Fruit fly (Drosophila melanogaster) whole organism, wandering third instar larva: ENCODE results near the gene ttk.

Experiments used
- Hnf4 ChIP-seq: fragments of 200-800 bp; sonication (Bioruptor generic); optimal IDR thresholded peaks from 2 replicates; lab custom pipeline; 2016; ENCODE audit warnings: missing biosample characterization, mild to moderate bottlenecking, missing genetic modification characterization
- Sp1 ChIP-seq: fragments of 200-800 bp; sonication (Bioruptor generic); optimal IDR thresholded peaks from 3 replicates; lab custom pipeline; 2019; ENCODE audit warnings: missing biosample characterization, mild to moderate bottlenecking, missing genetic modification characterization, moderate library complexity
- dl ChIP-seq, 2 experiments: fragments of 175-275, 200-275 bp in 1 of 2; fragments of 200-275 bp in 1 of 2; sonication (Bioruptor generic); optimal IDR thresholded peaks; lab custom pipeline; 2018; ENCODE audit warnings: mild to moderate bottlenecking in 2 of 2, missing biosample characterization in 2 of 2, missing genetic modification characterization in 2 of 2, moderate library complexity in 2 of 2; ENCODE audit not compliant: partially characterized antibody in 2 of 2, insufficient read depth in 1 of 2
- h ChIP-seq: fragments of 200-800 bp; sonication (Bioruptor generic); optimal IDR thresholded peaks from 3 replicates; lab custom pipeline; 2016; ENCODE audit warnings: missing biosample characterization, mild to moderate bottlenecking, missing genetic modification characterization
- pan ChIP-seq: fragments of >200 bp; optimal IDR thresholded peaks from 2 replicates; lab custom pipeline; 2017
- psq ChIP-seq: fragments of 200-800 bp; sonication (Bioruptor generic); optimal IDR thresholded peaks from 3 replicates; lab custom pipeline; 2017; ENCODE audit warnings: missing biosample characterization, mild to moderate bottlenecking, missing genetic modification characterization, moderate library complexity

DNA sequence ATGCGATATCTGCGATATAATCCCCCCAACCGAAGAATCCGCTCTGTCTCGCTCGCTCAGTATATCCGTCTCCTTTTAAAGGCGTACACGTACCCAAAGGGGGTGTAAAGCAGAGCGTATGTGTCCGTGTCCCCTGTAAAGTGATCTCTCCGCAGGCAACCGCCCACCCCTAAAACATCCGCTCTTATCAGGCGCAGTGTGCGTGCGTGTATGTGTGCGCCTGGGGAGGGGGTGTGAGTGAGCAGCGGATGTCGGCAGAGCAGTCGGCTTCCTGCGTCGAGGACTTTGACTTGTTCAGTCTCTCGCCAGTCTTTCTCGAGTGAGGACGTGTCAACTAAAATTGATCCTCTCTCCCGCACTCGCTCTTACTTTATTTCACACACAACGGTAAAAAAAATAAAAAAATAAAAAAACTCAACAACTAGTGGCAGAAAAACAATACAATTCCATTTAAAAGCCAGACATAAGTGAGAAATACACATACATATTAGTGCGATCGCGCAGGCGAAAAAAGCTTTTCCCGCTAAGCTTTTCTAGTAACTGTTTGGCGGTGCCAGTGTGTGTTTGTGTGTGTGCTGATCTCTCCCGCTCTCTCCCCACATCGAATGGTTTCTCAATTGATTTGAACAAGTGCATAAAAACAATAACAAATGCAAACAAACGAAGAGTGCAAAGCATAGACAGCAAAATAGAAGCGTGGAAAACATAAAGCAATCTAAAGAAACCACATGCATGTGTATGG lies 12.0 kb downstream of the ttk start:
- peak; percentile 24 to 32 for TF ChIP-seq dl (GFP tag; optimal IDR thresholded peaks at IDR 0.05; lab: Kevin White, UChicago; ENCODE audit: insufficient read depth in 1 of 2, partially characterized antibody in 2 of 2)
- no peak for TF ChIP-seq pan (lab: Kevin White, UChicago)
- TF ChIP-seq Sp1 = peak; percentile 47
- TF ChIP-seq psq (GFP tag; lab: Kevin White, UChicago) = no peak
- peak; percentile 36 for TF ChIP-seq h (GFP tag; lab: Kevin White, UChicago)
- TF ChIP-seq Hnf4 (GFP tag; lab: Kevin White, UChicago) = peak; percentile 67
